Fruit fly (Drosophila melanogaster): Measurements from ENCODE around the gene CG2772.

CG2772 gene

dm6 chr2L:3422753-3423152, 23.0 kb upstream of the CG2772 start:
- TF ChIP-seq HLH106 (tag; optimal IDR thresholded peaks at IDR 0.05) (no peak), Mio (GFP tag; optimal IDR thresholded peaks at IDR 0.05) (no peak), Dif (GFP tag; optimal IDR thresholded peaks at IDR 0.05; ENCODE audit: partially characterized antibody) (no peak), Hr83 (GFP tag; optimal IDR thresholded peaks at IDR 0.05; ENCODE audit: poor library complexity, severe bottlenecking) (no peak), sv (GFP tag; optimal IDR thresholded peaks at IDR 0.05) (no peak), foxo (GFP tag; optimal IDR thresholded peaks at IDR 0.05) (no peak), brk (GFP tag; optimal IDR thresholded peaks at IDR 0.05) (no peak), woc (GFP tag; optimal IDR thresholded peaks at IDR 0.05) (no peak)

DNA sequence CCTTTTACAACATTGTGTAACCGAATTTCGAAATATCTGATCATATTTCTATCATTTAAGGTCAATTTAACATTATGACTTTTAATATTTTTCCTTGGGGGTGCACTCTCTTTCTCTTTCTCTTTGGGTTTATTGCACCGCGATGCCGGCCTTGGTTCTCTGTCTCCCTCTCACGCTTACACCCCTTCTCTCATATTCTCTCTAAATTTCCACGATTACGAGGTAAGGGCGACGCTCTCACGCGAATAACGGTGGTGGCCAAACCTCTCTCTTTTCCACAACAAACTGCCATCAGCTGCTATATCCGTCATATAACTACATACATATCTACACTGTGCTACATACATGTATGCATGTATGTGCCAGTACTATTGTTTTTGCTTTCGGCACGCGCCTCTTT, 19.8 kb upstream of the CG2772 start:
- TF ChIP-seq Dif (GFP tag; optimal IDR thresholded peaks at IDR 0.05; ENCODE audit: partially characterized antibody) (no peak), tai (GFP tag; optimal IDR thresholded peaks at IDR 0.05) (no peak), Mio (GFP tag; optimal IDR thresholded peaks at IDR 0.05) (no peak), CG9705 (GFP tag; optimal IDR thresholded peaks at IDR 0.05) (no peak), CG32264 (GFP tag; optimal IDR thresholded peaks at IDR 0.05) (no peak)

- no peak for TF ChIP-seq Dfd (GFP tag; optimal IDR thresholded peaks at IDR 0.05)
- peak; percentile 8 for TF ChIP-seq psq (GFP tag; optimal IDR thresholded peaks at IDR 0.05)
- TF ChIP-seq Vsx2 (GFP tag; optimal IDR thresholded peaks at IDR 0.05; ENCODE audit: partially characterized antibody): peak; percentile 33
- no peak for TF ChIP-seq woc (GFP tag; optimal IDR thresholded peaks at IDR 0.05)
- TF ChIP-seq br (GFP tag; optimal IDR thresholded peaks at IDR 0.05): no peak
- TF ChIP-seq dsf (GFP tag; optimal IDR thresholded peaks at IDR 0.05; ENCODE audit: borderline replicate concordance): no peak
- no peak for TF ChIP-seq brk (GFP tag; optimal IDR thresholded peaks at IDR 0.05)
- TF ChIP-seq Dif (GFP tag; optimal IDR thresholded peaks at IDR 0.05; ENCODE audit: partially characterized antibody): no peak
- no peak for TF ChIP-seq ey (GFP tag; optimal IDR thresholded peaks at IDR 0.05)
- TF ChIP-seq GATAd (GFP tag; optimal IDR thresholded peaks at IDR 0.05): no peak
- TF ChIP-seq tai (GFP tag; optimal IDR thresholded peaks at IDR 0.05): no peak
- TF ChIP-seq jim (GFP tag; optimal IDR thresholded peaks at IDR 0.05): no peak
- no peak for TF ChIP-seq sage (GFP tag; optimal IDR thresholded peaks at IDR 0.05)
- TF ChIP-seq Rel (GFP tag; optimal IDR thresholded peaks at IDR 0.05): no peak
- no peak for TF ChIP-seq Rel (tag; optimal IDR thresholded peaks at IDR 0.05)
These were observed 19.0 kb upstream of the CG2772 start, which contains the start of gene Pgant2 for dm6 chr2L:3426669-3427232. Gene Pgant2, minus strand, starts transcription at chr2L:3426719.

DNA sequence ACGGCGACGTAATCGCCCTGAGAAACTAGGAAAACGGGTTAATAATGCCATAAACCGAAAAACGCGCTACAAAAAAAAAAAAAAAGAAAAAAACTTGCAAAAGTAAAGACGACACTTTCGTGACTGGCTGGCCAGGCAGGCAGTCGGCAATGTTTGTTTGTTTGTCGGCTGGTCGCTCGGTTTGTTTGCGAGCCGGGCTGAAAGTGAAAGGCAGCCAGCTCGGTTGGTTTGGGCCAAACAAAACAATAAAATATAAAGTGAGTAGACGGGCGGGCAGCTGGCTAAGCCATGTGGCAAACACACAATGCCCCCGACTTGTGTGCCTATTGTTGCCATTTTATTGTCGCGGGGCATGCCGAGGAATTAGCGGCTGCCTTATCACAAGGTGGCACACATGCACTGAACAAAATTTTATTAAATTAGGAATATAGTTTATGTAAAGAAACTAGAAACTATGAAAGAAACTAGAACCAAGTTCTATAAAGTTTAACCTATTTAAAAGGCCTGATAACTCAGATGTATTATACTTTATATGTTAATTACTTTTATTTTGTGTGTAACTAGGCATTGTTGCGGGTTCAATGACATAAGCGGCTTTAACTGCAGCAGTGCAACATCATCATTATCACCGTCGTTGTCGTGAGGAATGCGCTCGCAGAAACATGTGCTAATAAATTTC, 17.2 kb upstream of the CG2772 start:
- TF ChIP-seq OdsH (GFP tag; optimal IDR thresholded peaks at IDR 0.05) (no peak), CG32264 (GFP tag; optimal IDR thresholded peaks at IDR 0.05) (no peak), Myc (optimal IDR thresholded peaks at IDR 0.05) (no peak), dsf (GFP tag; optimal IDR thresholded peaks at IDR 0.05; ENCODE audit: borderline replicate concordance) (no peak), Rel (GFP tag; optimal IDR thresholded peaks at IDR 0.05) (no peak), Rel (tag; optimal IDR thresholded peaks at IDR 0.05) (no peak), rgr (GFP tag; optimal IDR thresholded peaks at IDR 0.05) (no peak), usp (GFP tag; optimal IDR thresholded peaks at IDR 0.05) (no peak), Vsx2 (GFP tag; optimal IDR thresholded peaks at IDR 0.05; ENCODE audit: partially characterized antibody) (no peak), h (GFP tag; optimal IDR thresholded peaks at IDR 0.05) (no peak), brk (GFP tag; optimal IDR thresholded peaks at IDR 0.05) (no peak), sv (GFP tag; optimal IDR thresholded peaks at IDR 0.05) (no peak), Sp1 (GFP tag; optimal IDR thresholded peaks at IDR 0.05) (no peak), GATAd (GFP tag; optimal IDR thresholded peaks at IDR 0.05) (no peak), jim (GFP tag; optimal IDR thresholded peaks at IDR 0.05) (no peak), Dfd (GFP tag; optimal IDR thresholded peaks at IDR 0.05) (no peak), lola (GFP tag; optimal IDR thresholded peaks at IDR 0.05) (no peak), Hnf4 (GFP tag; optimal IDR thresholded peaks at IDR 0.05) (no peak)

dm6 chr2L:3435086-3435485, 10.7 kb upstream of the CG2772 start:
- TF ChIP-seq pan (optimal IDR thresholded peaks at IDR 0.05) (no peak), sage (GFP tag; optimal IDR thresholded peaks at IDR 0.05) (no peak), Jra (GFP tag; optimal IDR thresholded peaks at IDR 0.05) (no peak), tai (GFP tag; optimal IDR thresholded peaks at IDR 0.05) (no peak), fru (GFP tag; optimal IDR thresholded peaks at IDR 0.05) (no peak), Rel (GFP tag; optimal IDR thresholded peaks at IDR 0.05) (no peak), Rel (tag; optimal IDR thresholded peaks at IDR 0.05) (no peak), CrebA (GFP tag; optimal IDR thresholded peaks at IDR 0.05; ENCODE audit: borderline replicate concordance) (no peak), usp (GFP tag; optimal IDR thresholded peaks at IDR 0.05) (no peak), CG32264 (GFP tag; optimal IDR thresholded peaks at IDR 0.05) (no peak), Sp1 (GFP tag; optimal IDR thresholded peaks at IDR 0.05) (no peak), OdsH (GFP tag; optimal IDR thresholded peaks at IDR 0.05) (no peak), Hr83 (GFP tag; optimal IDR thresholded peaks at IDR 0.05; ENCODE audit: poor library complexity, severe bottlenecking) (no peak), foxo (GFP tag; optimal IDR thresholded peaks at IDR 0.05) (no peak), br (GFP tag; optimal IDR thresholded peaks at IDR 0.05) (no peak), lola (GFP tag; optimal IDR thresholded peaks at IDR 0.05) (no peak), N (GFP tag; optimal IDR thresholded peaks at IDR 0.05) (no peak)
